Worm (Caenorhabditis elegans): ENCODE measurements around the gene T20D4.19.

The T20D4.19 gene

DNA sequence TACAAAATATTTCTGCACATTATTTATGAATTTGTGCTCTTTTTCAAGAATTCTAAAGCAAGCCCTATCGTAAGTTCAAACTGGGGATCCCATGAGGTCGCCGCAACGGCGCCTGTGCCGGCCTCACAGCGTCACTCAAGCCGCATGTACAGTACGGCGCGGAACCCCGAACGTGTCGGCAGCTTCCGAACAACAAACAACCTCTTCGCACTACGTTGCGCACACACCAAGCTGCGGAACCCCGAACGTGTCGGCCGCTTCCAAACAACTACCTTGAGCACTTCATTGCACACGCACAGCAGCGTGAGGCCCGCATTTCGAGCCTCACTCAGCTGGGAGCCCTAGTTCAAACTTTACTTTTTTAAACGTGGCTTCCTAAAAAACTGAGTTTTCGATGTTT, 37.4 kb downstream of the T20D4.19 start:
- TF ChIP-seq nhr-11 (tag; optimal IDR thresholded peaks at IDR 0.05) (no peak), egl-27 (tag; optimal IDR thresholded peaks at IDR 0.05) (no peak), C34B4.2 (tag; optimal IDR thresholded peaks at IDR 0.05) (no peak), vab-15 (tag; optimal IDR thresholded peaks at IDR 0.05) (no peak), efl-1 (optimal IDR thresholded peaks at IDR 0.05) (no peak), efl-1 (GFP tag; optimal IDR thresholded peaks at IDR 0.05 in 1 of 2) (peak in 1 of 2 experiments; percentile 62), pax-3 (tag; optimal IDR thresholded peaks at IDR 0.05) (no peak), ceh-8 (GFP tag; optimal IDR thresholded peaks at IDR 0.05) (no peak)

DNA sequence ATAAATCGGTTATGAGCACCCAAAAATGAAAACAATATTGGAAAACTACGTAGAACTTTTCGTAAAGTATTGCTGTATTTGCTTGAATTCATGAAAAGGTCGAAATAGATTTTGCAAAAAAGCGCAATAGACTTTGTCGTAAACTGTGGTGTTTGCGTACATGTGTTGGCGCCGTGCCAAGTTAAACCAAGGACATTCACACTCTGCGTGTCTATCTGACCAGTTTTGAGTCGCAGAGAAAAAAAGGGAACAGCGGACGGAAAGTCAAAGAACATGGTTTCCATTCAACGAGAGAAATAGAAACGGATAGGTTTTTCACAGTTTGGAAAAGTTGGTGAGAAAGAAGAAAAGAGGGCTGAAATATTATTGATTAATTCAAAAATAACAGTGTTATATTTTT, 40.4 kb downstream of the T20D4.19 start:
- peak; percentile 27 to 63 (median 28) for TF ChIP-seq ceh-82 (tag; optimal IDR thresholded peaks at IDR 0.05)
- TF ChIP-seq nhr-71 (tag; optimal IDR thresholded peaks at IDR 0.05): peak; percentile 91
- TF ChIP-seq ceh-8 (GFP tag; optimal IDR thresholded peaks at IDR 0.05): no peak
- TF ChIP-seq elt-3 (tag; optimal IDR thresholded peaks at IDR 0.05): peak in 3 of 6 experiments; percentile 5 to 87 (median 84)
- TF ChIP-seq pqm-1 (tag; optimal IDR thresholded peaks at IDR 0.05): no peak
- no peak for TF ChIP-seq lin-39 (tag; optimal IDR thresholded peaks at IDR 0.05)
- no peak for TF ChIP-seq tlp-1 (tag; optimal IDR thresholded peaks at IDR 0.05)
- no peak for TF ChIP-seq lin-15B (tag; optimal IDR thresholded peaks at IDR 0.05)
- TF ChIP-seq nhr-47 (tag; optimal IDR thresholded peaks at IDR 0.05): peak; percentile 79
- peak; percentile 16 for TF ChIP-seq unc-86 (tag; optimal IDR thresholded peaks at IDR 0.05)
- TF ChIP-seq ets-5 (GFP tag; IDR thresholded peaks at IDR 0.05): no peak
- no peak for TF ChIP-seq fkh-4 (tag; optimal IDR thresholded peaks at IDR 0.05; ENCODE audit: borderline replicate concordance)
- TF ChIP-seq unc-62 (GFP tag; optimal IDR thresholded peaks at IDR 0.05): no peak
- TF ChIP-seq sup-37 (GFP tag; optimal IDR thresholded peaks at IDR 0.05): no peak
- TF ChIP-seq lir-3 (tag; optimal IDR thresholded peaks at IDR 0.05; ENCODE audit: poor library complexity): peak; percentile 19
- peak; percentile 81 for TF ChIP-seq nhr-90 (tag; optimal IDR thresholded peaks at IDR 0.05; ENCODE audit: poor library complexity)
- no peak for TF ChIP-seq pax-3 (tag; optimal IDR thresholded peaks at IDR 0.05)
- peak; percentile 90 for TF ChIP-seq blmp-1 (tag; optimal IDR thresholded peaks at IDR 0.05)
- peak; percentile 85 for TF ChIP-seq F16B12.6 (tag; optimal IDR thresholded peaks at IDR 0.05)
- TF ChIP-seq lsy-2 (tag; optimal IDR thresholded peaks at IDR 0.05): peak; percentile 68 to 88
- peak; percentile 73 for TF ChIP-seq nhr-77 (tag; optimal IDR thresholded peaks at IDR 0.05)
- peak; percentile 43 for TF ChIP-seq snpc-4 (tag; optimal IDR thresholded peaks at IDR 0.05)
- no peak for TF ChIP-seq hlh-17 (GFP tag; optimal IDR thresholded peaks at IDR 0.05; ENCODE audit: borderline replicate concordance)
- TF ChIP-seq fkh-10 (GFP tag; optimal IDR thresholded peaks at IDR 0.05): no peak
- TF ChIP-seq fkh-8 (tag; optimal IDR thresholded peaks at IDR 0.05): peak; percentile 23
- no peak for TF ChIP-seq egl-27 (tag; optimal IDR thresholded peaks at IDR 0.05)
- TF ChIP-seq tbx-2 (tag; optimal IDR thresholded peaks at IDR 0.05): peak; percentile 82
- TF ChIP-seq nhr-28 (tag; optimal IDR thresholded peaks at IDR 0.05): no peak
- no peak for TF ChIP-seq efl-3 (GFP tag; optimal IDR thresholded peaks at IDR 0.05)
- peak; percentile 95 for TF ChIP-seq nhr-20 (tag; optimal IDR thresholded peaks at IDR 0.05)
- peak; percentile 76 to 82 for TF ChIP-seq efl-1 (optimal IDR thresholded peaks at IDR 0.05)
- TF ChIP-seq efl-1 (GFP tag; optimal IDR thresholded peaks at IDR 0.05 in 1 of 2): peak; percentile 68 to 94
- peak; percentile 17 for TF ChIP-seq dsc-1 (tag; optimal IDR thresholded peaks at IDR 0.05)
- TF ChIP-seq isw-1 (GFP tag; IDR thresholded peaks at IDR 0.05): peak; percentile 11
- no peak for TF ChIP-seq egl-13 (tag; optimal IDR thresholded peaks at IDR 0.05)
- no peak for TF ChIP-seq ztf-11 (tag; optimal IDR thresholded peaks at IDR 0.05)
- no peak for TF ChIP-seq sptf-1 (tag; optimal IDR thresholded peaks at IDR 0.05)
- TF ChIP-seq lin-14 (GFP tag; optimal IDR thresholded peaks at IDR 0.05): peak; percentile 99
- peak; percentile 76 for TF ChIP-seq pag-3 (tag; optimal IDR thresholded peaks at IDR 0.05; ENCODE audit: borderline replicate concordance, insufficient read depth)
- peak; percentile 91 for TF ChIP-seq mep-1 (tag; optimal IDR thresholded peaks at IDR 0.05)
- peak; percentile 66 for TF ChIP-seq jun-1 (tag; optimal IDR thresholded peaks at IDR 0.05)
- TF ChIP-seq C04F5.9 (tag; optimal IDR thresholded peaks at IDR 0.05): no peak
- TF ChIP-seq elt-2 (tag; optimal IDR thresholded peaks at IDR 0.05): no peak
- peak; percentile 60 to 81 (median 76) for TF ChIP-seq dpl-1 (GFP tag; optimal IDR thresholded peaks at IDR 0.05)
- TF ChIP-seq nhr-76 (tag; optimal IDR thresholded peaks at IDR 0.05): no peak
- peak; percentile 99 for TF ChIP-seq nhr-85 (tag)
- TF ChIP-seq nhr-237 (tag; optimal IDR thresholded peaks at IDR 0.05): peak; percentile 67
